Fruit fly (Drosophila melanogaster): Measurements from ENCODE around the gene CG15767.

Gene CG15767

DNA sequence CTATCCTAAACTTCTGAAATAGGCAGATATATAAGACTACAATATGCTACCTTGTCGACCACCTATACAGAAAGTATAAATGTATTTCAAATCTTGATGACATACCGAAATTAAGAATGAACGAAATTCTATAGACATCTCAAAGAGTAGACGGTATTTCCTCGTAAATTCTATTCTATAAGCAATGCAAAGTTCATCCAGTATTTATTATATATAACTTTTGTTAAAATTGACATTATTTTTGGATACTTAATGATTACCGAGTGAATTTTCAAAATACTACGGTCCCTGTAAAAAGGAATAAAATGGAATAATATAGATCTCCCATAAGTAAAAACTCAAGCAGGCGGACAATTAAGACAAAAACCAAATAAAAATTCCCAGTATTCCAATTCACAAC, at the start of gene CG15767:
TSS of gene CG15767 (plus strand) at position 301 of the 400 bp plus-strand sequence.
- TF ChIP-seq CG8478 (optimal IDR thresholded peaks at IDR 0.05) (no peak), psq (optimal IDR thresholded peaks at IDR 0.05) (no peak)

DNA sequence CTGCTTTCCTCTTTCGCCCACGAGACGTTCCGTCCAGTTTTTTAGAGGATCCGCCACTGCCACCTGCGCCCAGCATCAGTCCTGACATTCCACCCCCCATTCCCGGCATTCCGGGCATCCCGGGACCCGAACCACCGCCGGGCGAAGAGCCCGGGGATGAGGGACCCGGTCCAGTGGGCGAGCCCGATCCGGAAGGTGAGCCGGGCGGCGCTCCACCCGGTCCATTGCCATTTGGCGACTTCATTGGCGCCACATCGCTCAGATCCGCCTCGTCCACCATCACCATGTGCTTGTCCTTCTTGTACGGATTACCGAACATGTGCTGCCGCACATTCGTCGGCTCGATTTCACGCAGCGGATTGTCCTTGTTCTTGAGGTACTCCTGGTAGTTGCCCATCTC, 47.7 kb upstream of the CG15767 start:
- no peak for TF ChIP-seq usp (GFP tag; optimal IDR thresholded peaks at IDR 0.05)
- no peak for TF ChIP-seq EcR (GFP tag; optimal IDR thresholded peaks at IDR 0.05)
- no peak for TF ChIP-seq Dll (optimal IDR thresholded peaks at IDR 0.05)
- no peak for TF ChIP-seq CG8478 (optimal IDR thresholded peaks at IDR 0.05)
- TF ChIP-seq pan (optimal IDR thresholded peaks at IDR 0.05) = no peak
- no peak for TF ChIP-seq psq (optimal IDR thresholded peaks at IDR 0.05)

DNA sequence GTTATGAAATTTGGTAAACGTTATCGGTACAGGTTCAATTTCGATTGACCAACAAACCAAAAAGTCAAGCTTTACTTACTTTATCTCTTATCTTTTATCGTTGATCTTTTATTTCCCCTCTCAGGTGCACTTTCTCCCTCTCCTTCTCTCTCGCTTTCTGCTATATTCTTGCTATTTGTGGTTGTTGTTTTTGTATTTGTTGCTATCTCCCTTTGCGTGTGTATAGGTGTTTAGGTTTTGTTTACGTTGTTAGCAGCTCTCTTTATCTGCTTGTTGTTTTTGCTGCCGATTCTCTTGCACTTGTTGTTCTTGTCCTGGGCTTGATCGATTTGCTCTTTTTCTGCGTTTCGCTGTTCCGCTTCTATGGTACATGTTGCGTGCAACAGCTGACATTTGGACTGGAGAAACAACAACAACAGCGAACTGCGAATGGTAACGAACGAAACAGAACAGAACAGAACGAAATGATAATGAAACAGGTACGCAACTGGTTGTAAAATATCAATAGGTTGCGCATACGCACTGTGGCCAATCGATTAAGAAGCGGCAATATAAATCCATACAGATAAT, 44.9 kb upstream of the CG15767 start:
- TF ChIP-seq EcR (GFP tag; optimal IDR thresholded peaks at IDR 0.05) = no peak

DNA sequence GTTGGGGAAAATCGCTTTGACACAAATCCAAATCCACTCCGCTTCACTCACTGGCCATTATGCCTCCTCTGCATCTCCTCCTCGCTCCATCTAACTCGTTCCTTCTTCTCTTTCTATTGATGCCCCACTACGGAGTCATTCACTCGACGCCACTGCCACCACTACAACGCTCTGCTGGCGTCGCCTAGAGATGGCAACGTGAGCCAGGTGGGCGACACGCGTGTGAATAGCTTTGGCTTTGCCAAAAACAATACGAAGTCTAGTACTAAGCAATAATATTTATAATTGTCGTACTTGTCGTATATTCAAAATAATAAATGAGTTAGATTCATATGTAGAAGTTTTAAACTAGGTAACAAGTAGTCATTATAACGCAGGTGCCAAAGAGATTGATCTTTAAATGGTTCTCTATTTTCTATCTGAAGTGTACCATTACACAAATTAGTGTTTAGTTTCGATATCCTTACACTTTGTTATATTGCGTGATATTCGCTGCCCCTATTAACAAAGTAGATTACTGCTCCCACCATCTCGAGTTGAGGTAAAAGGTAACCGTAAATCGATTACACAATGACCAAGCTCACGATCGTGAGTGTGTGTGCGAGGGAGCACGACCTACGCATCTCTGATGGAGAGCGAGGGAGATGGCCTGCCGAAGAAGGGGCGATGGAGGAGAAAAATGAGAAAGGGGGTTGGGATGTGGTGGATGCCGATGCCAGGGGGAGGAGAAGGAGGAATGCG, 44.1 kb upstream of the CG15767 start:
- TF ChIP-seq pan (optimal IDR thresholded peaks at IDR 0.05) (no peak), psq (optimal IDR thresholded peaks at IDR 0.05) (no peak), EcR (GFP tag; optimal IDR thresholded peaks at IDR 0.05) (no peak), Dll (optimal IDR thresholded peaks at IDR 0.05) (no peak), CG8478 (optimal IDR thresholded peaks at IDR 0.05) (no peak)

DNA sequence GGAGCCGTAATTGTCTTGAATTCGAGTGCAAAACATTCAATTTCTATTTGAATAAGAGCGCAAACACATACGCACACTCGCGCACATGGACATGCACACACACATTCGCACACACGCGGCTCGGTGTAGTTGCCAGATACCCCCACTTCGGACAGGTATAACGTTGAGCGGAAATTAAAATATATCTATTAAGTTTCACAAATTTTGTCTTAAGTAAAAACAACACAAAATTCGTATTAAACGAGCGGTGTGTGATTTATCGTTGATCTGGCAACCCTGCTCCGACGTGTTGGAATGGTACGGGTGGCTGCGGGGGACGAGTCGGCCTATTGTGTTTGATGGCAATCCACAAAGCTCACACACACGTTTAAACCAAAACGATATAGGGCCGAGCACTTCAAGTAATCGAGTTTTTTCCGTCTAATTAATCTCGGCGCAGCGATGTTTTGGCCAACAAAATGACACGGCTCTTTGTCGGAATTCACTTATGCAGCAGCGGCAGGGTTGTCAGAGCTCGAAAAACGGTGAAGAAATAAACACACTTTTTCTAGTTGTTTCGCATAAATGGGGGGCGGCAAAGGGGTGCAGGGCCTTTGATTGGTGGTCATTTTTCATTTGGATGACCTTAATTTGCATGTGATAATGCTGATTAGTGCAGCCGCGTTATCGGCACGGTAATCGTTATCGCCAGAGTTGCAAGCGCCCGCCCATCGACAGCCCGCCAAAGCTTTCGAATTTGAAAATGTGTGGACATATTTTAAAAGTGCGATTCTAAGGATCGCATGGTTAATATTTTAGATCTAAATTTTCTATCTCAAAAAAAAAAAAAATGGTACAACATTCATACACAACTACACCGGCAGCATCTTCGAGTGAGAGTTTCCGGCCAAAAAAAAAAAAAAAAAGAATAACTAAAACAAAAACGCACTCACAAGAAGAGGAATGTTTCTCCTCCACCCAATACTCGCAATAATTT, 43.2 kb upstream of the CG15767 start:
- no peak for TF ChIP-seq EcR (GFP tag; optimal IDR thresholded peaks at IDR 0.05)

DNA sequence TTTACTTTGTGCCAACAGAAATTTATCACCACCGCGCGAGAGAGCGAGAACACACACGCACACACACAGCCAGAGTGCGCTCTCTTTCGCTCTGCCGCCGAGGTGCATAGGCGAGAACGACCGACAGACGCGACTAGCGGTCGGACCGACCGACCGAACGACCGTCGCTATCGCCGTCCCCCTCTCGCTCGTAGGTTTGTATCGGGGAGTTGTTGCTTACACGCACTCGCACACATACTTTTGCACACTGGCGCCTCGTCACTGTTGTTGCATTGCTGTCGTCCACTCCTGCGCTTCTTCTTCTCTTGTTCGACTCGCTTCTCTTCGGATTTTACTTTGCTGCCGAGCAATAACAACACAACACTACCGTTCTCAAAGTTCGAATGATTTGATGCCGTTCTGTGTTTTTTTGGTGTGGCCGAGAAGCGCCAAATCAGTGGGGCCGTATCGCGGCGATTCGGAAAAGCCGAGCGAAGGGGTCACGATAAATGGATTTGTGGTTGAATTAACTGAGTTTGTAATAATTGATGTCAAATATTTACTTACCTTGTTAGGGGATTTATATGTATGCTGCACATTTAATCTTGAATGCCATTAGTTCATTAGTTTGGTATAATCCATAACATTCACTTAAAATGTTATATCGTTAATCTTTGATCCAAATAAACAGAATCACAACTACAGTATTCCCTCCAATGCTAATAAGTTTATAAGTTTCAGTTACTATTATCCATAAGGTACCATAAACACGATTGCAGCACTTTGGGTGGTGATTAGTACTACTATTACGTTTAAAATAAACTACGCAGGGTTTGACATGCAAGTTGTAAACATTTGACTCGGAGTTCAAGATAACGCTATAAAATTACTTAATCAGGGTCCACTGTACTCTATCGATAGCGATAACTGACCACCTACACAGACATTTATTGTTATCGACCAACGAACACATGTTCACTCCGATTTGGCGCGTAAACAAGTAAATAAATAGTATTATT, 42.1 kb upstream of the CG15767 start, which contains the start of the genes IntS6 and Rtel1:
TSS of gene IntS6 (minus strand) at position 391 of the 998 bp plus-strand sequence.
TSS of gene Rtel1 (plus strand) at position 884 of the 998 bp plus-strand sequence.
- TF ChIP-seq EcR (GFP tag; optimal IDR thresholded peaks at IDR 0.05) (no peak), CG8478 (optimal IDR thresholded peaks at IDR 0.05) (peak; percentile 65), Dll (optimal IDR thresholded peaks at IDR 0.05) (peak; percentile 58), psq (optimal IDR thresholded peaks at IDR 0.05) (no peak)

DNA sequence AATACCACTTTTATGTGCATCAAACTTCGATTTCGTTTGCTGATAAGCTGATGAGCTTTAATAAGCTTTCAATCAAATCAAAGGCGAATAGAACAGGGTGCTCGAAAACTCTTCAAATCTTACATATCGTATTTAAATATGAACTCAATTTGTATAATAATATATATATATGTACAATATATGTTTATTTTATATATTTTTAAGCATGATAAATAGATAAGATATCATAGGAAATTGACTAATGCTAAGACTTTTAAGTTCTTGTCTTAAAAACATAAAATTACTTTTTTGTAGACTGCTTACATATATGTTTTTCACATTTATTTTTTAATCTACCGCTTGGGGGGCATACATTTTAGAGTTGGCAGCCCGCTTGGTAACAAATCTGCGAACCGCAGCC, 37.3 kb upstream of the CG15767 start, which contains the start of gene CG15772:
TSS of gene CG15772 (plus strand) at position 301 of the 400 bp plus-strand sequence.
- no peak for TF ChIP-seq EcR (GFP tag; optimal IDR thresholded peaks at IDR 0.05)
- TF ChIP-seq pan (optimal IDR thresholded peaks at IDR 0.05) = no peak
- no peak for TF ChIP-seq usp (GFP tag; optimal IDR thresholded peaks at IDR 0.05)
- no peak for TF ChIP-seq CG8478 (optimal IDR thresholded peaks at IDR 0.05)
- no peak for TF ChIP-seq Dll (optimal IDR thresholded peaks at IDR 0.05)
- TF ChIP-seq psq (optimal IDR thresholded peaks at IDR 0.05) = no peak

DNA sequence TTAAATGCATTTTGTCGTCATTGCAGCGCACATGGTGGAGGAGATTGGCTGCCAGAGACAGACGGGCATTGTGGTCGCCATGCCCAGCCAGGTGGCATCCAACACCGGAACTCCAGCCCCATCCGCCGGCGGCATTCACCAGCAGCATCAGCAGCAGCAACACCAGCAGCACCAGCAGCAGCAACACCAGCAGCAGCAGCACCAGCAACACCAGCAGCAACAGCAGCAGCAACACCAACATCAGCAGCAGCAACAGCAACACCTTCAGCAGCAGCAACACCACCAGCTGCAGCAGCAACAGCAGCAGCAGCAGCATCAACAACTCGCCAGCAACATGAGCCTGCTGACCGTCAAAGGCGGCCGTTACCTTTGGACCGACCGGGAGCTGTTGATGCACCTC, 36.4 kb upstream of the CG15767 start:
- no peak for TF ChIP-seq pan (optimal IDR thresholded peaks at IDR 0.05)

DNA sequence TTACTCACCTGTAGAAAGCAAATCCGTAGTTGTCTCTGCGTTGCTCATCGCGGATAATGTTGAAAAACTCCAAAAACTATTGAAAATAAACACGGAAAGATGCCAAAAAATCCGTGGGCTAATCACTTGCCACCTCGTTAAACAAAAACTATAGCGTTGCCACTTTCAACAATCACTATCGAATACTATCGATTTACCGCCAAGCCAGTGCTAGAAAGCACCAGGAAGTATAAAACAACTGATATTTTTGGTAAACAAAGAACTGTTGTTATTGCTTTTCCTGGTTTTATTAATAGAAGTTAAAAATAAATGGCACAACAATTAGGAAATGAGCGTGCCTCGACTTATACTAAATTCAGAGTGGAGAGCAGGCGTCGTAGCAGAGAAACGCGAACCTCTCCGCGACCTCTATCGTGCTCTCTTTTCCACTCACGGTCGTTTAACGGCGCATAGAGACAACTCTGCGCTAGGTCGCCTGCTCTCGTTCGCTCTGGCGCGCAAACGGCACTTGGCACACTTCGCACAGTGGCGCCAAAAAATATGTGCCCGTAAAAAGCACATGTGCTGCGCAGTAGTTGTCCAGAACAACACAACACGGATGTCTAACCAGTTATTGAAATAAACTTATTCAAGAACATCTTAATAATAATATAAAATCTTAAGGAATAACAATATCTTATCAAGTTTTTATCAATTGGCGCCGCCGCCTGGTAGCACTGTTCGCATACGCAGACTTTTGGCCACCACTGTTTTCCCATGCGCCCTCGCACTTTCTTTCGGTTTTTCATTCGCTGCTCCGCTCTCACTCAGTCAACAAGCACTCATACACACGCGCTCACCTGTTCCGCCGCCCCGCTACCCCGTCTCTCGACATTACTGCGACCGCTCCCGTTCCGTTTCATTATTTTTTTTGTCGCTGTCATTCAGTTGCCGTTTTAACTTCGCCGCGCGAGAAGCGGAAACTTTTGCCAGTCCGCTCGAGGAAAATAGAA, 34.2 kb upstream of the CG15767 start, which contains the start of the genes lin-52 and CG15771:
TSS of gene lin-52 (minus strand) at position 122 of the 992 bp plus-strand sequence.
TSS of gene CG15771 (plus strand) at position 738 of the 992 bp plus-strand sequence.
- no peak for TF ChIP-seq psq (optimal IDR thresholded peaks at IDR 0.05)
- peak; percentile 77 for TF ChIP-seq Dll (optimal IDR thresholded peaks at IDR 0.05)

DNA sequence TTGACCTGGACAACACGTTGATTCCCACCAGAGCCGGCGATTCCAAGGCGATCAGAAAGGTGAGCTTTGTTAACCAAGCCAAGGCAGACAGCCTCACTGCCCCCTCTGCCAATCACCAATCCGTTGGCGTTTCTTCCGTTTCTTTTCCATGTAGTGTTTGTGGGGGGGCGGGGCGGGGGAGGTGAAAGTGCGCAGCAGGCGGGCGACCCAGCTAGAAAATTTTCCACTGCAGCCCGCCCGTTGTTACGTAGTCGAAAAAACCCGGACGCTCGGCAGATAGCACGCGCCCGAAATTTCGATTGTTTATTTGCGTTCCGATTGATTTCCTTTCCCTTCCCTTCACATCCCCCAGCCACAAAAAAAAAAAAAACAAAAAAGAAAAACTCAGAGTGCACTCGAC, 33.1 kb upstream of the CG15767 start:
- TF ChIP-seq CG8478 (optimal IDR thresholded peaks at IDR 0.05) = no peak
- no peak for TF ChIP-seq usp (GFP tag; optimal IDR thresholded peaks at IDR 0.05)
- TF ChIP-seq pan (optimal IDR thresholded peaks at IDR 0.05) = no peak
- no peak for TF ChIP-seq Dll (optimal IDR thresholded peaks at IDR 0.05)
- no peak for TF ChIP-seq EcR (GFP tag; optimal IDR thresholded peaks at IDR 0.05)
- TF ChIP-seq psq (optimal IDR thresholded peaks at IDR 0.05) = no peak
